Worm (Caenorhabditis elegans): ENCODE results near the gene ZK892.4.

ce11 chrII:10014384-10014783, 8.0 kb downstream of the ZK892.4 start:
- no peak for TF ChIP-seq scrt-1 (GFP tag; IDR thresholded peaks at IDR 0.05)
- TF ChIP-seq tbx-37 (GFP tag; conservative IDR thresholded peaks at IDR 0.05), result no peak
- TF ChIP-seq ama-1 (optimal IDR thresholded peaks at IDR 0.05), result no peak
- TF ChIP-seq hmbx-1 (tag; optimal IDR thresholded peaks at IDR 0.05), result no peak
- no peak for TF ChIP-seq F13C5.2 (tag; optimal IDR thresholded peaks at IDR 0.05)
- TF ChIP-seq flt-1 (GFP tag; IDR thresholded peaks at IDR 0.05), result no peak
- no peak for TF ChIP-seq aly-1 (tag; optimal IDR thresholded peaks at IDR 0.05)
- TF ChIP-seq hnd-1 (tag; optimal IDR thresholded peaks at IDR 0.05), result no peak
- no peak for TF ChIP-seq ceh-13 (GFP tag; optimal IDR thresholded peaks at IDR 0.05)

All from whole organism, early embryonic.